Fruit fly (Drosophila melanogaster): ENCODE data around the gene Npl4.

dm6 chr3R:25628657-25629056, 4.2 kb upstream of the Npl4 start:
- TF ChIP-seq Myc (optimal IDR thresholded peaks at IDR 0.05): no peak
- TF ChIP-seq Sin3A (optimal IDR thresholded peaks at IDR 0.05): no peak

Data from Kc167 (cell line).